Worm (Caenorhabditis elegans): ENCODE results near the gene fbxa-102.
"Not testable (repeated sequence)": the region's sequence is repeated elsewhere in the genome, so short reads cannot be mapped to it uniquely, and the experiment has no call there.

fbxa-102 gene

ce11 chrV:17467881-17468280 is 25.8 kb downstream of the fbxa-102 start:
- TF ChIP-seq drap-1 (GFP tag; optimal IDR thresholded peaks at IDR 0.05) = no peak
- TF ChIP-seq bed-3 (GFP tag; optimal IDR thresholded peaks at IDR 0.05) = no peak
- TF ChIP-seq M03D4.4 (tag; optimal IDR thresholded peaks at IDR 0.05) = no peak
- TF ChIP-seq ztf-11 (tag; optimal IDR thresholded peaks at IDR 0.05) = no peak
- no peak for TF ChIP-seq nhr-28 (tag; optimal IDR thresholded peaks at IDR 0.05)
- TF ChIP-seq unc-39 (tag; optimal IDR thresholded peaks at IDR 0.05) = no peak
- TF ChIP-seq mls-2 (tag; optimal IDR thresholded peaks at IDR 0.05) = no peak
- TF ChIP-seq blmp-1 (tag; optimal IDR thresholded peaks at IDR 0.05) = no peak
- TF ChIP-seq hlh-1 (tag; optimal IDR thresholded peaks at IDR 0.05) = no peak
- no peak for TF ChIP-seq unc-120 (tag; optimal IDR thresholded peaks at IDR 0.05; ENCODE audit: poor library complexity, severe bottlenecking)
- TF ChIP-seq ham-2 (GFP tag; optimal IDR thresholded peaks at IDR 0.05) = no peak
- TF ChIP-seq pha-4 (tag; optimal IDR thresholded peaks at IDR 0.05) = no peak
- no peak for TF ChIP-seq tbx-8 (GFP tag; optimal IDR thresholded peaks at IDR 0.05)
- TF ChIP-seq zip-8 (tag; optimal IDR thresholded peaks at IDR 0.05) = no peak
- TF ChIP-seq ceh-39 (tag; optimal IDR thresholded peaks at IDR 0.05) = no peak
- no peak for TF ChIP-seq sem-2 (GFP tag; optimal IDR thresholded peaks at IDR 0.05)
- TF ChIP-seq nhr-237 (tag; optimal IDR thresholded peaks at IDR 0.05) = no peak
- TF ChIP-seq nhr-2 (tag; optimal IDR thresholded peaks at IDR 0.05) = no peak

DNA sequence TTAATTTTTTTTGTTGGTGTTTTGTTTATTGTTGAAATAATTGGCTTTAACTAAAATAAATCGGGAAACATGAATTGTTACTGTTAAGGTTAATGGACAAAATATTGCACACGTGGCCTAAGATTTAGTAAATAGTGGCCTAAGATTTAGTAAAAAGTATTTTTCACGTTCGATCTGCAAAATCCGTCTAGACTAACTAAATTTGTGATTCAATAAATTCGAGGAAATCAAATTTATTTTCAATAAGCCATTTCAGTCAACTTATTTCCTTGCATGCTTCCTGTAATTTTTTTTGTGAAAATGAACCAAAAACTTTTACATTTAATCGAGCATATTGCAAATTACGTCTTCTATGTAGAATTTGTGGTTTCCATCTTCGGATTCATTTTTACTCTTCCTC is 26.9 kb downstream of the fbxa-102 start, which contains the start of gene srw-72:
srw-72 (plus strand) TSS at position 301 of the 400 bp plus-strand sequence.
- no peak for TF ChIP-seq mep-1 (tag; optimal IDR thresholded peaks at IDR 0.05)
- no peak for TF ChIP-seq pha-4 (tag; optimal IDR thresholded peaks at IDR 0.05)
- no peak for TF ChIP-seq sptf-1 (tag; optimal IDR thresholded peaks at IDR 0.05)
- no peak for TF ChIP-seq hlh-1 (tag; optimal IDR thresholded peaks at IDR 0.05)
- TF ChIP-seq nhr-76 (tag; optimal IDR thresholded peaks at IDR 0.05) = no peak
- TF ChIP-seq zip-8 (tag; optimal IDR thresholded peaks at IDR 0.05) = no peak
- no peak for TF ChIP-seq ceh-83 (GFP tag; optimal IDR thresholded peaks at IDR 0.05)
- TF ChIP-seq lsy-2 (tag; optimal IDR thresholded peaks at IDR 0.05) = no peak

- not testable (repeated sequence) for TF ChIP-seq unc-62 (GFP tag; optimal IDR thresholded peaks at IDR 0.05); snpc-4 (tag; optimal IDR thresholded peaks at IDR 0.05); flh-1 (GFP tag; optimal IDR thresholded peaks at IDR 0.05)
Measured at ce11 chrV:17464278-17464677, 29.4 kb downstream of the fbxa-102 start, which contains the start of gene F20E11.7. Gene F20E11.7, plus strand, starts transcription at chrV:17464578.

DNA sequence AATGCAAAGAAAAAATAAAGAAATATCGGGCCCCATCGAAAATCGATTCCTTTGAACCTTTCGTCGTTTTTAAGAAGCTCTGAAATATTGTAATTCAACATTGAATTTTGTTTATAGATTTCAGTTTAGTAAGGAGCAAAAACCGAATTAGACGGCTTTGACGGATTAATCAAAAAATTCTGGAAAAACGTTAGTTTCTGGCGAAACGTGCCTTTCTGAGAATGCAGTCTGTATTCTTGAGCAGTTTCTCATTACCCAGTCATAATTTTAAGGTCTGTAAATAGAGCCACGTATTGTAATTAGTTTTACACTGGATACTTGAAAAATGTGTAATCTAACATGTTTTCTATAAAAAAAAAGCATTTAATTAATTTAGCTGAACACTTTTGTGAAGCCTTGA is 33.6 kb downstream of the fbxa-102 start, which contains the start of gene srz-48:
srz-48 (minus strand) TSS at position 101 of the 400 bp plus-strand sequence.
- TF ChIP-seq nhr-76 (tag; optimal IDR thresholded peaks at IDR 0.05) (no peak), unc-39 (tag; optimal IDR thresholded peaks at IDR 0.05) (no peak), unc-62 (GFP tag; optimal IDR thresholded peaks at IDR 0.05) (no peak), mab-5 (tag; optimal IDR thresholded peaks at IDR 0.05) (no peak), flh-1 (GFP tag; optimal IDR thresholded peaks at IDR 0.05) (no peak), elt-3 (tag; optimal IDR thresholded peaks at IDR 0.05) (no peak), lin-32 (GFP tag; optimal IDR thresholded peaks at IDR 0.05) (no peak), drap-1 (GFP tag; optimal IDR thresholded peaks at IDR 0.05) (no peak), pha-4 (tag; optimal IDR thresholded peaks at IDR 0.05) (no peak), cnd-1 (tag; optimal IDR thresholded peaks at IDR 0.05) (no peak), bed-3 (GFP tag; optimal IDR thresholded peaks at IDR 0.05) (no peak), nhr-28 (tag; optimal IDR thresholded peaks at IDR 0.05) (no peak), ceh-83 (GFP tag; optimal IDR thresholded peaks at IDR 0.05) (no peak), mls-2 (tag; optimal IDR thresholded peaks at IDR 0.05) (no peak), ces-1 (GFP tag; optimal IDR thresholded peaks at IDR 0.05) (no peak), lsy-2 (tag; optimal IDR thresholded peaks at IDR 0.05) (no peak), elt-1 (tag; optimal IDR thresholded peaks at IDR 0.05; ENCODE audit: borderline replicate concordance, insufficient read depth) (no peak)

DNA sequence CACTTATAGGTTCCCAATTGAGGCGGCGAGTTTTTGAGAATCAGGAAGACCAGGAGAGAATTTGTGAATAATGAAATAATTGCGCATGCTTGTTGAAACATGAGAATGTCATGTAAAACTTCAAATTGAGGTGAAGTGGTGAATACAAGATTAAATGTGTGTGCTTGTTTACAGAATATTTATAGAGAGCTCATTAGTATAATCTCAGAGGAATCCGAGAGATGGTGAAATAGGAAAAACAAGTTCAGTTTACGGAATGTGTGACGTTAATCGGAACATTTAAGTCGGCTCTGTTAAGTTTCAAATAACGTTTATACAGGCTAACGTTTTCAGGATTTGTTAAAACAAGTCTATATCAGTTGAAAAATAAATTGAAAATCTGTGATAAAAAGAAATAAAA is 35.6 kb downstream of the fbxa-102 start, which contains the start of gene str-200:
str-200 (minus strand) TSS at position 101 of the 400 bp plus-strand sequence.
- TF ChIP-seq mep-1 (tag; optimal IDR thresholded peaks at IDR 0.05) = no peak
- TF ChIP-seq flh-1 (GFP tag; optimal IDR thresholded peaks at IDR 0.05) = no peak
- no peak for TF ChIP-seq drap-1 (GFP tag; optimal IDR thresholded peaks at IDR 0.05)
- no peak for TF ChIP-seq pha-4 (tag; optimal IDR thresholded peaks at IDR 0.05)
- no peak for TF ChIP-seq snpc-4 (tag; optimal IDR thresholded peaks at IDR 0.05)
- TF ChIP-seq sem-2 (GFP tag; optimal IDR thresholded peaks at IDR 0.05) = no peak
- TF ChIP-seq hlh-1 (tag; optimal IDR thresholded peaks at IDR 0.05) = no peak
- TF ChIP-seq bed-3 (GFP tag; optimal IDR thresholded peaks at IDR 0.05) = no peak
- no peak for TF ChIP-seq nhr-2 (tag; optimal IDR thresholded peaks at IDR 0.05)
